Worm (Caenorhabditis elegans) whole organism, mixed stage, embryonic: ENCODE data around the gene C54D2.6.
A peak's percentile ranks its signal among the peaks of the same experiment; 100 is the strongest.

Source experiments
- nhr-237 ChIP-seq: fragments of 150-350 bp; optimal IDR thresholded peaks from 2 replicates; lab custom pipeline; 2014; ENCODE audit warnings: missing biosample characterization, missing genetic modification characterization
- pha-4 ChIP-seq: fragments of 150-350 bp; optimal IDR thresholded peaks from 2 replicates; lab custom pipeline; 2018; ENCODE audit warnings: missing biosample characterization, missing genetic modification reagents, missing genetic modification characterization
- snpc-4 ChIP-seq: fragments of 150-350 bp; optimal IDR thresholded peaks from 2 replicates; lab custom pipeline; 2014; ENCODE audit warnings: missing biosample characterization, missing genetic modification characterization
- unc-62 ChIP-seq: fragments of 150-350 bp; optimal IDR thresholded peaks from 2 replicates; lab custom pipeline; 2014; ENCODE audit warnings: missing biosample characterization, missing genetic modification reagents, missing genetic modification characterization

DNA sequence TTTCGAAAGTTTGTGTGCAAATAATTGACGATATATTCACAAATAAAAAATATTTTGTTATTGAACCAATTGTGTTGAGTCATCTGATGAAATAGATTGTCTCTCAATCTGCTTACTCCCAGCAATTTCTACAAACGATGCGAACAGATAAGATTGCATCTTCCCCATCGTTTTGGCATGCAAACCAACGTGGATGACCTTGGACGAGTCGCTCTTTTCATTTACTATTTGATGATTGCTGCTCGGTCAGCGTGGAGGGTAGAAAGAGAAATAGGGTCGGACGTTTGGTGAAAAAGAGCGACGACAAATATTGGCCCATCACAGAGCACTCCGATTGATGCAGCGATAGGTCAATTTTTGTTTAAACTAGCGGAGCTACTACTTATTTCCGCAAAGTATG is 21.6 kb downstream of the C54D2.6 start:
- peak; percentile 47 for TF ChIP-seq unc-62 (GFP tag; lab: Kevin White, UChicago)
- no peak for TF ChIP-seq snpc-4 (tag; lab: Kevin White, UChicago)
- no peak for TF ChIP-seq nhr-237
- TF ChIP-seq pha-4 = peak; percentile 20
